Worm (Caenorhabditis elegans) whole organism, L2 larva: ENCODE data around the gene F32D1.8.

ENCODE experiments used
- elt-3 ChIP-seq: sonication (generic microtip); optimal IDR thresholded peaks from 2 replicates; lab custom pipeline; 2017; ENCODE audit warnings: missing biosample characterization, missing genetic modification characterization
- lsy-2 ChIP-seq, 2 experiments: fragments of 150-350 bp in 1 of 2; sonication (generic microtip) in 1 of 2; optimal IDR thresholded peaks; 2 replicates each; lab custom pipeline; 2014 to 2017; ENCODE audit warnings: missing biosample characterization in 2 of 2, missing genetic modification characterization in 2 of 2
- nhr-11 ChIP-seq: fragments of 150-350 bp; optimal IDR thresholded peaks from 2 replicates; lab custom pipeline; 2014; ENCODE audit warnings: missing biosample characterization, missing genetic modification characterization
- nhr-6 ChIP-seq: fragments of 150-350 bp; optimal IDR thresholded peaks from 2 replicates; lab custom pipeline; 2014; ENCODE audit warnings: missing biosample characterization, missing genetic modification characterization
- unc-62 ChIP-seq: fragments of 150-350 bp; optimal IDR thresholded peaks from 2 replicates; lab custom pipeline; 2014; ENCODE audit warnings: missing biosample characterization, missing genetic modification reagents, missing genetic modification characterization

ce11 chrV:4341736-4342135 lies 35.8 kb downstream of the F32D1.8 start:
- TF ChIP-seq nhr-6 (tag; lab: Kevin White, UChicago): no peak
- no peak for TF ChIP-seq lsy-2 (tag; optimal IDR thresholded peaks at IDR 0.05; lab: Kevin White, UChicago)
- TF ChIP-seq unc-62 (GFP tag; lab: Kevin White, UChicago): no peak
- TF ChIP-seq elt-3 (tag; lab: Kevin White, UChicago): no peak
- TF ChIP-seq nhr-11 (tag; lab: Kevin White, UChicago): no peak
